Worm (Caenorhabditis elegans) whole organism, early embryonic: ENCODE data around the gene pigg-1.

Experiments used
- B0310.2 ChIP-seq: sonication (generic microtip); optimal IDR thresholded peaks from 2 replicates; lab custom pipeline; 2016; ENCODE audit warnings: mild to moderate bottlenecking, missing genetic modification characterization, missing compliant biosample characterization
- F13C5.2 ChIP-seq: sonication (generic microtip); optimal IDR thresholded peaks from 2 replicates; lab custom pipeline; 2017; ENCODE audit warnings: mild to moderate bottlenecking, missing genetic modification characterization, inconsistent platforms, missing compliant biosample characterization
- aly-1 ChIP-seq: sonication (generic microtip); optimal IDR thresholded peaks from 2 replicates; lab custom pipeline; 2016; ENCODE audit warnings: missing genetic modification characterization, missing compliant biosample characterization
- ama-1 ChIP-seq: fragments of 150-350 bp; optimal IDR thresholded peaks from 2 replicates; lab custom pipeline; 2014
- ceh-13 ChIP-seq: fragments of 200-800 bp; sonication (Bioruptor generic); optimal IDR thresholded peaks from 2 replicates; lab custom pipeline; 2018; ENCODE audit warnings: mild to moderate bottlenecking, missing genetic modification characterization, missing compliant biosample characterization
- ceh-36 ChIP-seq: sonication (generic microtip); optimal IDR thresholded peaks from 2 replicates; lab custom pipeline; 2016; ENCODE audit warnings: missing genetic modification characterization, inconsistent platforms, missing compliant biosample characterization
- ets-7 ChIP-seq: sonication (generic microtip); optimal IDR thresholded peaks from 2 replicates; lab custom pipeline; 2016; ENCODE audit warnings: missing genotype, missing genetic modification characterization, missing compliant biosample characterization
- flt-1 ChIP-seq: fragments of 200-800 bp; sonication (Bioruptor generic); IDR thresholded peaks from 2 replicates; pipeline ENCODE4 v1.3.6; 2022; ENCODE audit warnings: missing genetic modification characterization, missing compliant biosample characterization
- hnd-1 ChIP-seq: sonication (generic microtip); optimal IDR thresholded peaks from 2 replicates; lab custom pipeline; 2016; ENCODE audit warnings: missing genetic modification characterization, missing compliant biosample characterization
- pes-1 ChIP-seq: fragments of 200-800 bp; sonication (Bioruptor generic); IDR thresholded peaks from 2 replicates; pipeline ENCODE4 v1.3.6; 2022; ENCODE audit warnings: missing genetic modification reagents, missing genetic modification characterization, missing compliant biosample characterization
- scrt-1 ChIP-seq: fragments of 200-800 bp; sonication (Bioruptor generic); IDR thresholded peaks from 2 replicates; pipeline ENCODE4 v1.3.6; 2022; ENCODE audit warnings: missing genetic modification characterization, missing compliant biosample characterization
- tbx-11 ChIP-seq: fragments of 200-800 bp; sonication (Bioruptor generic); IDR thresholded peaks from 2 replicates; pipeline ENCODE4 v1.3.6; 2022; ENCODE audit warnings: missing genetic modification characterization, missing compliant biosample characterization
- tbx-37 ChIP-seq: fragments of 200-800 bp; sonication (Bioruptor generic); conservative IDR thresholded peaks from 2 replicates; pipeline ENCODE4 v1.3.6; 2022; ENCODE audit warnings: missing genetic modification reagents, missing genetic modification characterization, missing compliant biosample characterization
- tra-4 ChIP-seq: sonication (generic microtip); optimal IDR thresholded peaks from 2 replicates; lab custom pipeline; 2017; ENCODE audit warnings: missing genetic modification characterization, missing compliant biosample characterization

- TF ChIP-seq ceh-13 (GFP tag; lab: Kevin White, UChicago) (no peak), ama-1 (lab: Kevin White, UChicago) (no peak), scrt-1 (GFP tag; lab: Robert Waterston, UW) (no peak), aly-1 (no peak), flt-1 (no peak), hnd-1 (tag; lab: Kevin White, UChicago) (no peak), tbx-37 (GFP tag; lab: Robert Waterston, UW) (no peak), tra-4 (tag; lab: Kevin White, UChicago) (no peak), tbx-11 (GFP tag; lab: Robert Waterston, UW) (no peak), pes-1 (no peak), B0310.2 (tag; lab: Kevin White, UChicago) (no peak), ets-7 (tag; lab: Kevin White, UChicago) (no peak), ceh-36 (tag; lab: Kevin White, UChicago) (no peak), F13C5.2 (tag; lab: Kevin White, UChicago) (no peak)
Observed at ce11 chrII:8641131-8641530, 41.1 kb upstream of the pigg-1 start, which contains the start of gene D2085.7.
